Fruit fly (Drosophila melanogaster) whole organism, embryonic: Measurements from ENCODE around the gene CG4313.

ENCODE experiments used
- Ada2b ChIP-seq: fragments of 200-800 bp; sonication (Bioruptor generic); IDR thresholded peaks from 2 replicates; pipeline ENCODE4 v1.3.6; 2022; ENCODE audit warnings: missing biosample characterization, missing genetic modification characterization
- Bdp1 ChIP-seq: fragments of 200-800 bp; sonication (Bioruptor generic); optimal IDR thresholded peaks from 3 replicates; lab custom pipeline; 2016; ENCODE audit warnings: missing biosample characterization, missing genetic modification characterization
- CG10267 ChIP-seq: fragments of 200-800 bp; sonication (Bioruptor generic); optimal IDR thresholded peaks from 2 replicates; lab custom pipeline; 2018; ENCODE audit warnings: missing biosample characterization, mild to moderate bottlenecking, missing genetic modification characterization, moderate library complexity
- CG10321 ChIP-seq: fragments of 200-800 bp; sonication (Bioruptor generic); IDR thresholded peaks from 2 replicates; pipeline ENCODE4 v1.3.6; 2022; ENCODE audit warnings: missing biosample characterization, missing genetic modification characterization
- CG11085 ChIP-seq: fragments of 200-800 bp; sonication (Bioruptor generic); IDR thresholded peaks from 2 replicates; pipeline ENCODE4 v1.3.6; 2022; ENCODE audit warnings: missing biosample characterization, missing genetic modification characterization
- CG12391 ChIP-seq: fragments of 200-800 bp; sonication (Bioruptor generic); optimal IDR thresholded peaks from 3 replicates; lab custom pipeline; 2018; ENCODE audit warnings: missing biosample characterization, mild to moderate bottlenecking, missing genetic modification characterization, moderate library complexity
- CG12659 ChIP-seq: fragments of 200-800 bp; sonication (Bioruptor generic); optimal IDR thresholded peaks from 3 replicates; lab custom pipeline; 2017; ENCODE audit warnings: mild to moderate bottlenecking, missing biosample characterization, missing genetic modification reagents, missing genetic modification characterization
- CG12769 ChIP-seq: fragments of 200-800 bp; sonication (Bioruptor generic); optimal IDR thresholded peaks from 2 replicates; lab custom pipeline; 2019; ENCODE audit warnings: missing biosample characterization, mild to moderate bottlenecking, missing genetic modification characterization, moderate library complexity
- CG13624 ChIP-seq: fragments of 200-800 bp; sonication (Bioruptor generic); optimal IDR thresholded peaks from 2 replicates; lab custom pipeline; 2016; ENCODE audit warnings: missing biosample characterization, missing genetic modification characterization
- CG14441 ChIP-seq: fragments of 200-800 bp; sonication (Bioruptor generic); IDR thresholded peaks from 2 replicates; pipeline ENCODE4 v1.3.6; 2022; ENCODE audit warnings: missing biosample characterization, missing genetic modification characterization
- CG15514 ChIP-seq: fragments of 200-800 bp; sonication (Bioruptor generic); optimal IDR thresholded peaks from 3 replicates; lab custom pipeline; 2017; ENCODE audit warnings: missing biosample characterization, missing genetic modification characterization, mild to moderate bottlenecking, moderate library complexity, missing genetic modification reagents
- CG15601 ChIP-seq: fragments of 200-800 bp; sonication (Bioruptor generic); optimal IDR thresholded peaks from 3 replicates; lab custom pipeline; 2019; ENCODE audit warnings: missing biosample characterization, mild to moderate bottlenecking, missing genetic modification characterization, moderate library complexity
- CG15696 ChIP-seq: fragments of 200-800 bp; sonication (Bioruptor generic); optimal IDR thresholded peaks from 2 replicates; lab custom pipeline; 2019; ENCODE audit warnings: missing biosample characterization, mild to moderate bottlenecking, missing genetic modification characterization, moderate library complexity
- CG17359 ChIP-seq: fragments of 200-800 bp; sonication (Bioruptor generic); optimal IDR thresholded peaks from 3 replicates; lab custom pipeline; 2018; ENCODE audit warnings: missing biosample characterization, mild to moderate bottlenecking, missing genetic modification characterization, moderate library complexity
- CG17361 ChIP-seq: fragments of 200-800 bp; sonication (Bioruptor generic); IDR thresholded peaks from 3 replicates; pipeline ENCODE4 v1.3.6; 2022; ENCODE audit warnings: missing biosample characterization, missing genetic modification characterization
- CG18476 ChIP-seq: fragments of 200-800 bp; sonication (Bioruptor generic); optimal IDR thresholded peaks from 2 replicates; lab custom pipeline; 2016; ENCODE audit warnings: missing biosample characterization, mild to moderate bottlenecking, missing genetic modification characterization
- CG8290 ChIP-seq, 3 experiments: fragments of 200-800 bp; sonication (Bioruptor generic); optimal IDR thresholded peaks; 2 replicates each; lab custom pipeline; 2016 to 2019; ENCODE audit warnings: missing biosample characterization in 3 of 3, missing genetic modification characterization in 3 of 3, mild to moderate bottlenecking in 2 of 3, moderate library complexity in 1 of 3
- CG9609 ChIP-seq: fragments of 200-800 bp; sonication (Bioruptor generic); optimal IDR thresholded peaks from 3 replicates; lab custom pipeline; 2016; ENCODE audit warnings: missing biosample characterization, missing genetic modification characterization
- CTCF ChIP-seq: fragments of 200-800 bp; sonication (Bioruptor generic); optimal IDR thresholded peaks from 2 replicates; lab custom pipeline; 2017; ENCODE audit warnings: missing biosample characterization, mild to moderate bottlenecking, missing genetic modification characterization, moderate library complexity
- Dek ChIP-seq: fragments of 200-800 bp; sonication (Bioruptor generic); optimal IDR thresholded peaks from 3 replicates; lab custom pipeline; 2019; ENCODE audit warnings: missing biosample characterization, mild to moderate bottlenecking, missing genetic modification characterization, moderate library complexity
- Dip3 ChIP-seq: fragments of 200-800 bp; sonication (Bioruptor generic); optimal IDR thresholded peaks from 3 replicates; lab custom pipeline; 2016; ENCODE audit warnings: missing biosample characterization, missing genetic modification characterization
- Doc3 ChIP-seq: fragments of 200-800 bp; sonication (Bioruptor generic); IDR thresholded peaks from 3 replicates; pipeline ENCODE4 v1.3.6; 2022; ENCODE audit warnings: missing biosample characterization, missing genetic modification characterization; ENCODE audit not compliant: partially characterized antibody
- Dp ChIP-seq: fragments of 200-800 bp; sonication (Bioruptor generic); optimal IDR thresholded peaks from 2 replicates; lab custom pipeline; 2018; ENCODE audit warnings: missing biosample characterization, mild to moderate bottlenecking, missing genetic modification characterization, moderate library complexity
- HmgD ChIP-seq: fragments of 200-800 bp; sonication (Bioruptor generic); optimal IDR thresholded peaks from 3 replicates; lab custom pipeline; 2016; ENCODE audit warnings: missing biosample characterization, missing genetic modification characterization
- MESR4 ChIP-seq: fragments of 200-800 bp; sonication (Bioruptor generic); optimal IDR thresholded peaks from 2 replicates; lab custom pipeline; 2018; ENCODE audit warnings: missing biosample characterization, mild to moderate bottlenecking, missing genetic modification characterization, moderate library complexity
- Meics ChIP-seq: fragments of 200-800 bp; sonication (Bioruptor generic); optimal IDR thresholded peaks from 2 replicates; lab custom pipeline; 2017; ENCODE audit warnings: missing biosample characterization, mild to moderate bottlenecking, missing genetic modification characterization
- NfI ChIP-seq: fragments of 200-800 bp; sonication (Bioruptor generic); optimal IDR thresholded peaks from 3 replicates; lab custom pipeline; 2018; ENCODE audit warnings: missing biosample characterization, mild to moderate bottlenecking, missing genetic modification characterization, moderate library complexity
- Optix ChIP-seq: fragments of 200-800 bp; sonication (Bioruptor generic); IDR thresholded peaks from 3 replicates; pipeline ENCODE4 v1.3.6; 2022; ENCODE audit warnings: missing biosample characterization, missing genetic modification characterization
- Xbp1 ChIP-seq: fragments of 200-800 bp; sonication (Bioruptor generic); optimal IDR thresholded peaks from 3 replicates; lab custom pipeline; 2016; ENCODE audit warnings: missing biosample characterization, mild to moderate bottlenecking, missing genetic modification characterization
- bab2 ChIP-seq: fragments of 200-800 bp; sonication (Bioruptor generic); optimal IDR thresholded peaks from 2 replicates; lab custom pipeline; 2016; ENCODE audit warnings: missing biosample characterization, missing genetic modification characterization
- bbx ChIP-seq: fragments of 200-800 bp; sonication (Bioruptor generic); IDR thresholded peaks from 2 replicates; pipeline ENCODE4 v1.3.6; 2022; ENCODE audit warnings: missing biosample characterization, missing genetic modification characterization; ENCODE audit not compliant: partially characterized antibody
- bigmax ChIP-seq: fragments of 200-800 bp; sonication (Bioruptor generic); optimal IDR thresholded peaks from 2 replicates; lab custom pipeline; 2018; ENCODE audit warnings: missing biosample characterization, mild to moderate bottlenecking, missing genetic modification characterization
- da ChIP-seq: fragments of 200-800 bp; sonication (Bioruptor generic); optimal IDR thresholded peaks from 2 replicates; lab custom pipeline; 2016; ENCODE audit warnings: missing biosample characterization, missing genetic modification characterization
- dpn ChIP-seq, 2 experiments: fragments of 200-800 bp; sonication (Bioruptor generic); optimal IDR thresholded peaks; 3 replicates each; lab custom pipeline; 2016; ENCODE audit warnings: missing biosample characterization in 2 of 2, missing genetic modification characterization in 2 of 2
- insv ChIP-seq, 2 experiments: fragments of 200-800 bp; sonication (Bioruptor generic); optimal IDR thresholded peaks; 3 replicates each; lab custom pipeline; 2016 to 2018; ENCODE audit warnings: missing biosample characterization in 2 of 2, missing genetic modification characterization in 2 of 2
- inv ChIP-seq: fragments of 200-800 bp; sonication (Bioruptor generic); IDR thresholded peaks from 2 replicates; pipeline ENCODE4 v1.3.6; 2022; ENCODE audit warnings: missing biosample characterization, missing genetic modification characterization; ENCODE audit not compliant: partially characterized antibody
- jumu ChIP-seq: fragments of 200-800 bp; sonication (Bioruptor generic); optimal IDR thresholded peaks from 3 replicates; lab custom pipeline; 2016; ENCODE audit warnings: missing biosample characterization, missing genetic modification characterization
- knrl ChIP-seq: fragments of 200-800 bp; sonication (Bioruptor generic); IDR thresholded peaks from 3 replicates; pipeline ENCODE4 v1.3.6; 2022; ENCODE audit warnings: missing biosample characterization, missing genetic modification characterization; ENCODE audit not compliant: partially characterized antibody
- lab ChIP-seq: fragments of 200-800 bp; sonication (Bioruptor generic); optimal IDR thresholded peaks from 3 replicates; lab custom pipeline; 2017; ENCODE audit warnings: missing biosample characterization, missing genetic modification characterization, mild to moderate bottlenecking, moderate library complexity, missing genetic modification reagents
- lbe ChIP-seq: fragments of 200-800 bp; sonication (Bioruptor generic); optimal IDR thresholded peaks from 2 replicates; lab custom pipeline; 2016; ENCODE audit warnings: missing biosample characterization, mild to moderate bottlenecking, missing genetic modification characterization
- pnt ChIP-seq: fragments of 200-800 bp; sonication (Bioruptor generic); optimal IDR thresholded peaks from 3 replicates; lab custom pipeline; 2016; ENCODE audit warnings: missing biosample characterization, missing genetic modification characterization
- prd ChIP-seq, 3 experiments: fragments of >200 bp in 2 of 3; fragments of 200-800 bp in 1 of 3; sonication (Bioruptor generic) in 1 of 3; optimal IDR thresholded peaks in 2 of 3; IDR thresholded peaks in 1 of 3; 2 replicates in 2 of 3; 3 replicates in 1 of 3; pipeline versions ENCODE4 v1.3.6 to Lab custom; 2017 to 2022; ENCODE audit warnings: missing biosample characterization in 1 of 3, missing genetic modification characterization in 1 of 3
- sob ChIP-seq: fragments of 200-800 bp; sonication (Bioruptor generic); IDR thresholded peaks from 2 replicates; pipeline ENCODE4 v1.3.6; 2022; ENCODE audit warnings: missing biosample characterization, missing genetic modification characterization
- sug ChIP-seq: fragments of 200-800 bp; optimal IDR thresholded peaks from 2 replicates; lab custom pipeline; 2019; ENCODE audit warnings: missing biosample characterization, mild to moderate bottlenecking, missing genetic modification characterization, moderate library complexity
- tx ChIP-seq: fragments of 200-800 bp; sonication (Bioruptor generic); optimal IDR thresholded peaks from 2 replicates; lab custom pipeline; 2016; ENCODE audit warnings: missing biosample characterization, missing genetic modification characterization
- unpg ChIP-seq: fragments of 200-800 bp; sonication (Bioruptor generic); optimal IDR thresholded peaks from 3 replicates; lab custom pipeline; 2018; ENCODE audit warnings: missing biosample characterization, mild to moderate bottlenecking, missing genetic modification characterization, moderate library complexity
- zfh2 ChIP-seq: fragments of 200-800 bp; sonication (Bioruptor generic); optimal IDR thresholded peaks from 2 replicates; lab custom pipeline; 2016; ENCODE audit warnings: missing biosample characterization, missing genetic modification characterization

The CG4313 gene

dm6 chrX:2094072-2094761 lies 52.5 kb downstream of the CG4313 start, which contains the start of gene csw (continued):
- TF ChIP-seq knrl (peak; percentile 21; the same call in 1 of the 3 replicates), CG12391 (tag; lab: Kevin White, UChicago) (peak; percentile 33), Dek (tag; lab: Kevin White, UChicago) (peak; percentile 16), CG13624 (GFP tag; lab: Kevin White, UChicago) (peak; percentile 49), pnt (peak; percentile 14), CG15696 (tag; lab: Kevin White, UChicago) (no peak), CG9609 (GFP tag; lab: Kevin White, UChicago) (peak; percentile 65), Meics (GFP tag; lab: Kevin White, UChicago) (peak; percentile 11), bbx (GFP tag; lab: Robert Waterston, UW) (peak; percentile 48; the same call in 1 of the 2 replicates), Doc3 (no peak), bigmax (GFP tag; lab: Kevin White, UChicago) (no peak), insv (GFP tag; optimal IDR thresholded peaks at IDR 0.05; lab: Kevin White, UChicago) (peak; percentile 39 to 95), CG12659 (GFP tag; lab: Kevin White, UChicago) (peak; percentile 85), CTCF (GFP tag; lab: Kevin White, UChicago) (peak; percentile 76), lbe (GFP tag; lab: Kevin White, UChicago) (no peak), zfh2 (GFP tag; lab: Kevin White, UChicago) (peak; percentile 63), CG11085 (GFP tag; lab: Robert Waterston, UW) (0 out of 2 replicates have a peak, but pooled peaks have one; percentile 34), CG10267 (tag; lab: Kevin White, UChicago) (peak; percentile 95), MESR4 (GFP tag; lab: Kevin White, UChicago) (peak; percentile 91), Optix (GFP tag; lab: Robert Waterston, UW) (no peak), dpn (GFP tag; optimal IDR thresholded peaks at IDR 0.05; lab: Kevin White, UChicago) (peak; percentile 59 to 62), sob (GFP tag; lab: Robert Waterston, UW) (peak; percentile 71; the same call in 1 of the 2 replicates), Bdp1 (GFP tag; lab: Kevin White, UChicago) (peak; percentile 43), CG18476 (GFP tag; lab: Kevin White, UChicago) (peak; percentile 11), CG17361 (peak; percentile 31; the same call in 1 of the 3 replicates), CG12769 (peak; percentile 35), CG15514 (GFP tag; lab: Kevin White, UChicago) (peak; percentile 90), CG15601 (tag; lab: Kevin White, UChicago) (peak; percentile 40), sug (peak; percentile 2), NfI (GFP tag; lab: Kevin White, UChicago) (peak; percentile 41), HmgD (GFP tag; lab: Kevin White, UChicago) (peak; percentile 81), Xbp1 (peak; percentile 40), da (no peak), unpg (no peak), Dp (GFP tag; lab: Kevin White, UChicago) (peak; percentile 75), jumu (GFP tag; lab: Kevin White, UChicago) (peak; percentile 42), CG17359 (tag; lab: Kevin White, UChicago) (peak; percentile 38), CG14441 (GFP tag; lab: Robert Waterston, UW) (0 out of 2 replicates have a peak, but pooled peaks have one; percentile 12), CG8290 (GFP tag; optimal IDR thresholded peaks at IDR 0.05; lab: Kevin White, UChicago) (peak; percentile 38), CG8290 (tag; optimal IDR thresholded peaks at IDR 0.05; lab: Kevin White, UChicago) (peak in 1 of 2 experiments; percentile 78), lab (peak; percentile 3), prd (optimal IDR thresholded peaks at IDR 0.05; lab: Kevin White, UChicago) (no peak), prd (GFP tag; IDR thresholded peaks at IDR 0.05; lab: Robert Waterston, UW) (peak; percentile 34; the same call in 1 of the 3 replicates), Dip3 (GFP tag; lab: Kevin White, UChicago) (peak; percentile 3), tx (peak; percentile 49), Ada2b (no peak), inv (0 out of 2 replicates have a peak, but pooled peaks have one; percentile 16), CG10321 (GFP tag; lab: Robert Waterston, UW) (0 out of 2 replicates have a peak, but pooled peaks have one; percentile 5), bab2 (peak; percentile 6)
